Fruit fly (Drosophila melanogaster) whole organism, prepupa: ENCODE data around the gene AstCC.

Source experiments
- CG15336 ChIP-seq: fragments of 200-800 bp; sonication (Bioruptor generic); IDR thresholded peaks from 2 replicates; pipeline ENCODE4 v1.3.6; 2022; ENCODE audit warnings: missing biosample characterization, missing genetic modification characterization
- CG16779 ChIP-seq: fragments of 200-800 bp; sonication (Bioruptor generic); optimal IDR thresholded peaks from 3 replicates; lab custom pipeline; 2017; ENCODE audit warnings: missing biosample characterization, mild to moderate bottlenecking, missing genetic modification characterization
- CG3919 ChIP-seq: fragments of 200-800 bp; sonication (Bioruptor generic); optimal IDR thresholded peaks from 3 replicates; lab custom pipeline; 2016; ENCODE audit warnings: missing biosample characterization, missing genetic modification characterization
- Sox102F ChIP-seq: fragments of 200-800 bp; sonication (Bioruptor generic); optimal IDR thresholded peaks from 2 replicates; lab custom pipeline; 2016; ENCODE audit warnings: missing biosample characterization, mild to moderate bottlenecking, missing genetic modification characterization
- eg ChIP-seq: fragments of 200-800 bp; sonication (Bioruptor generic); IDR thresholded peaks from 3 replicates; pipeline ENCODE4 v1.3.6; 2022; ENCODE audit warnings: missing biosample characterization, missing genetic modification characterization
- lz ChIP-seq: fragments of 200-800 bp; sonication (Bioruptor generic); optimal IDR thresholded peaks from 3 replicates; lab custom pipeline; 2016; ENCODE audit warnings: missing biosample characterization, missing genetic modification characterization
- salr ChIP-seq, 2 experiments: fragments of 200-800 bp; sonication (Bioruptor generic); optimal IDR thresholded peaks; 3 replicates each; lab custom pipeline; 2016 to 2018; ENCODE audit warnings: missing biosample characterization in 2 of 2, missing genetic modification characterization in 2 of 2, mild to moderate bottlenecking in 1 of 2

dm6 chr2L:11091111-11091510 lies 6.1 kb upstream of the AstCC start, which contains the start of gene Wdr59:
- no peak for TF ChIP-seq CG16779 (tag; lab: Kevin White, UChicago)
- TF ChIP-seq lz (GFP tag; lab: Kevin White, UChicago), result peak; percentile 37
- no peak for TF ChIP-seq salr (GFP tag; optimal IDR thresholded peaks at IDR 0.05; lab: Kevin White, UChicago)
- no peak for TF ChIP-seq CG3919 (GFP tag; lab: Kevin White, UChicago)
- TF ChIP-seq eg (GFP tag; lab: Robert Waterston, UW), result no peak
- no peak for TF ChIP-seq CG15336
- TF ChIP-seq Sox102F (GFP tag; lab: Kevin White, UChicago), result no peak
